Worm (Caenorhabditis elegans) whole organism, midembryonic: ENCODE results near the gene emg-1.

ENCODE experiments used
- med-1 ChIP-seq: sonication (generic microtip); optimal IDR thresholded peaks from 2 replicates; lab custom pipeline; 2017; ENCODE audit warnings: missing genetic modification characterization, mild to moderate bottlenecking, missing compliant biosample characterization, antibody characterized with exemption, missing genetic modification reagents; ENCODE audit not compliant: insufficient read depth
- ztf-23 ChIP-seq: fragments of 200-800 bp; sonication (Bioruptor generic); IDR thresholded peaks from 2 replicates; pipeline ENCODE4 v1.3.6; 2022; ENCODE audit warnings: missing genetic modification reagents, missing genetic modification characterization, missing compliant biosample characterization
- ztf-29 ChIP-seq: fragments of 200-800 bp; sonication (Bioruptor generic); IDR thresholded peaks from 2 replicates; pipeline ENCODE4 v1.3.6; 2022; ENCODE audit warnings: missing genetic modification reagents, missing genetic modification characterization, missing compliant biosample characterization

DNA sequence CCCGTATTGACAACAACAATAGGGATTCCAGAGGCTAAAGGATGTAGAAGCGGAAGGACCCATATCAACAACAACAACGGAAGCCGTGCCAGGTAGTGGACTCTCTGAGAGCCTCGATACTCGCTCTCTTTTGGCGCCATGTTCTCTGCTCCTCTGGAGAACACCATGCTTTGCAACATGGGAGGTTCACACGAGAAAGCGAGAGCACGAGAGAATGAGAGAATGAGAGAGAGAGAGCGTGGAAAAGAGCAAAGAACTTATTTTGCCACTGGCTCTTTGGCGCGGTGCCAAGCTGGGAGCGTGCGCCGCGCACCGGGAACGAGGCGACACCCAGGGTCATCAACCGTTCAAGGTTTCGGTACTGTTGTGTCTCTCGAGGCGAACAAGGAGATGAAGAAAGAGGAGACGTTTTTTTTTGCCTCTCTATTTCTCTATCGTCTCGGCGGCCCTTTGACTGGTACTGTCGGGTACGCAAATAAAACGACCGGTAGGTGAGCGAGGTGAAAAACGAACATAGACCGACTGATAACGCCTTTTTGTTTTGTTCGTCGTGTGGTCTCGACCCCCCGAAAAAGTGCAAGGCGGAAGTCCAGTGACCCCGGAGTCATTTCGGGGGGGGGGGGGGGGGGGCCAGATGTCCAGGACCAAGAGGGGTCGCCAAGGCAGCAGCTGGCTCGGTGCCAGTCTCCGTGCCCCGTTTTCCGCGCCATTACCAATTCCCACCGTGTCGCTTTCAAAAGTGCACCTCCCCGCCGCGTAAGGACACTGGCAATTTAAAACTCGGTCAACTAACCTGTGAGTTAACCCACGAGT lies 16.5 kb upstream of the emg-1 start, which contains the start of gene Y39A1A.10:
- TF ChIP-seq med-1 (GFP tag; lab: Kevin White, UChicago): no peak
- TF ChIP-seq ztf-29 (GFP tag; lab: Robert Waterston, UW): no peak
- TF ChIP-seq ztf-23: no peak
